Worm (Caenorhabditis elegans) whole organism, young adult: ENCODE measurements around the gene tctn-1.

Source experiments
- B0261.1 ChIP-seq: sonication (generic microtip); optimal IDR thresholded peaks from 2 replicates; lab custom pipeline; 2016; ENCODE audit warnings: mild to moderate bottlenecking, missing genetic modification characterization, moderate library complexity, missing compliant biosample characterization
- F37B4.10 ChIP-seq: fragments of 200-800 bp; sonication (Bioruptor generic); IDR thresholded peaks from 2 replicates; pipeline ENCODE4 v1.3.6; 2022; ENCODE audit warnings: missing genetic modification characterization, missing compliant biosample characterization
- K11D2.4 ChIP-seq: fragments of 200-800 bp; sonication (Bioruptor generic); IDR thresholded peaks from 2 replicates; pipeline ENCODE4 v1.3.6; 2022; ENCODE audit warnings: missing genetic modification reagents, missing genetic modification characterization, missing compliant biosample characterization
- Y67H2A.10 ChIP-seq: fragments of 200-800 bp; sonication (Bioruptor generic); conservative IDR thresholded peaks from 2 replicates; pipeline ENCODE4 v1.3.6; 2022; ENCODE audit warnings: missing genetic modification reagents, missing genetic modification characterization, missing compliant biosample characterization
- athp-1 ChIP-seq: sonication (generic microtip); optimal IDR thresholded peaks from 2 replicates; lab custom pipeline; 2017; ENCODE audit warnings: mild to moderate bottlenecking, missing genetic modification characterization, missing compliant biosample characterization
- ceh-58 ChIP-seq: fragments of 200-800 bp; sonication (Bioruptor generic); IDR thresholded peaks from 2 replicates; pipeline ENCODE4 v1.3.6; 2022; ENCODE audit warnings: missing genetic modification characterization, missing compliant biosample characterization
- die-1 ChIP-seq: sonication (generic microtip); optimal IDR thresholded peaks from 2 replicates; lab custom pipeline; 2016; ENCODE audit warnings: missing genotype, mild to moderate bottlenecking, missing genetic modification characterization, missing compliant biosample characterization
- dpl-1 ChIP-seq: fragments of 150-350 bp; optimal IDR thresholded peaks from 2 replicates; lab custom pipeline; 2014; ENCODE audit warnings: missing biosample characterization, missing genetic modification reagents, missing genetic modification characterization
- him-1 ChIP-seq: sonication (generic microtip); optimal IDR thresholded peaks from 2 replicates; lab custom pipeline; 2016; ENCODE audit warnings: missing genotype, missing genetic modification reagents, missing genetic modification characterization, missing compliant biosample characterization
- hlh-26 ChIP-seq: fragments of 200-800 bp; sonication (Bioruptor generic); conservative IDR thresholded peaks from 2 replicates; pipeline ENCODE4 v1.3.6; 2022; ENCODE audit warnings: missing genetic modification reagents, missing genetic modification characterization, missing compliant biosample characterization
- rcor-1 ChIP-seq: fragments of 200-800 bp; sonication (Bioruptor generic); IDR thresholded peaks from 2 replicates; pipeline ENCODE4 v1.3.6; 2022; ENCODE audit warnings: missing genetic modification reagents, missing genetic modification characterization, missing compliant biosample characterization
- somi-1 ChIP-seq: fragments of 200-800 bp; sonication (Bioruptor generic); optimal IDR thresholded peaks from 2 replicates; lab custom pipeline; 2018; ENCODE audit warnings: mild to moderate bottlenecking, missing genetic modification characterization, missing compliant biosample characterization
- tlf-1 ChIP-seq: fragments of 200-800 bp; sonication (Bioruptor generic); optimal IDR thresholded peaks from 2 replicates; lab custom pipeline; 2018; ENCODE audit warnings: mild to moderate bottlenecking, missing genetic modification characterization, missing compliant biosample characterization
- ztf-28 ChIP-seq: fragments of 200-800 bp; sonication (Bioruptor generic); IDR thresholded peaks from 2 replicates; pipeline ENCODE4 v1.3.6; 2022; ENCODE audit warnings: missing genetic modification reagents, missing genetic modification characterization, missing compliant biosample characterization

- TF ChIP-seq F37B4.10 (GFP tag; lab: Robert Waterston, UW) = no peak
- TF ChIP-seq hlh-26 = no peak
- no peak for TF ChIP-seq dpl-1 (GFP tag; lab: Kevin White, UChicago)
- no peak for TF ChIP-seq Y67H2A.10 (GFP tag; lab: Robert Waterston, UW)
- TF ChIP-seq K11D2.4 (GFP tag; lab: Robert Waterston, UW) = no peak
- TF ChIP-seq somi-1 = no peak
- TF ChIP-seq B0261.1 (tag; lab: Kevin White, UChicago) = no peak
- TF ChIP-seq athp-1 (tag; lab: Kevin White, UChicago) = no peak
- no peak for TF ChIP-seq rcor-1 (GFP tag; lab: Robert Waterston, UW)
- no peak for TF ChIP-seq tlf-1 (GFP tag; lab: Kevin White, UChicago)
- TF ChIP-seq die-1 (tag; lab: Kevin White, UChicago) = no peak
- no peak for TF ChIP-seq ceh-58
- TF ChIP-seq ztf-28 (GFP tag; lab: Robert Waterston, UW) = no peak
- TF ChIP-seq him-1 (tag; lab: Kevin White, UChicago) = no peak
Observed at ce11 chrIV:4788332-4788731, 40.7 kb upstream of the tctn-1 start, which contains the start of gene nhr-104.
